Worm (Caenorhabditis elegans) whole organism, L1 larva: Measurements from ENCODE around the gene C06B8.7.

Experiments
- C16A3.4 ChIP-seq: fragments of 150-350 bp; optimal IDR thresholded peaks from 2 replicates; lab custom pipeline; 2014; ENCODE audit warnings: missing biosample characterization, missing genetic modification characterization
- C34B4.2 ChIP-seq: sonication (generic microtip); optimal IDR thresholded peaks from 2 replicates; lab custom pipeline; 2017; ENCODE audit warnings: mild to moderate bottlenecking, missing genetic modification characterization, missing compliant biosample characterization
- Y116A8C.19 ChIP-seq: sonication (generic microtip); optimal IDR thresholded peaks from 2 replicates; lab custom pipeline; 2016; ENCODE audit warnings: missing compliant biosample characterization, missing genetic modification characterization, borderline replicate concordance
- aha-1 ChIP-seq: fragments of 150-350 bp; optimal IDR thresholded peaks from 2 replicates; lab custom pipeline; 2014; ENCODE audit warnings: missing biosample characterization, missing genetic modification characterization
- alr-1 ChIP-seq: fragments of 200-800 bp; sonication (Bioruptor generic); optimal IDR thresholded peaks from 2 replicates; lab custom pipeline; 2018; ENCODE audit warnings: borderline replicate concordance, mild to moderate bottlenecking, missing genetic modification characterization, missing compliant biosample characterization
- aly-2 ChIP-seq: fragments of 150-350 bp; optimal IDR thresholded peaks from 2 replicates; lab custom pipeline; 2014; ENCODE audit warnings: missing biosample characterization, missing genetic modification characterization
- ama-1 ChIP-seq: fragments of 150-350 bp; optimal IDR thresholded peaks from 2 replicates; lab custom pipeline; 2014
- blmp-1 ChIP-seq: fragments of 150-350 bp; optimal IDR thresholded peaks from 2 replicates; lab custom pipeline; 2014; ENCODE audit warnings: missing biosample characterization, missing genetic modification characterization
- ceh-8 ChIP-seq: fragments of 200-800 bp; sonication (Bioruptor generic); optimal IDR thresholded peaks from 2 replicates; lab custom pipeline; 2018; ENCODE audit warnings: mild to moderate bottlenecking, missing genetic modification characterization, moderate library complexity, missing compliant biosample characterization
- ceh-82 ChIP-seq, 3 experiments: fragments of 150-350 bp in 1 of 3; sonication (generic microtip) in 2 of 3; optimal IDR thresholded peaks; 2 replicates each; lab custom pipeline; 2014 to 2017; ENCODE audit warnings: missing biosample characterization in 3 of 3, missing genetic modification characterization in 3 of 3
- ceh-88 ChIP-seq: fragments of 200-800 bp; sonication (Bioruptor generic); IDR thresholded peaks from 2 replicates; pipeline ENCODE4 v1.3.6; 2022; ENCODE audit warnings: missing genetic modification characterization, missing compliant biosample characterization
- ces-1 ChIP-seq: fragments of 150-350 bp; optimal IDR thresholded peaks from 2 replicates; lab custom pipeline; 2014; ENCODE audit warnings: missing biosample characterization, missing genetic modification reagents, missing genetic modification characterization
- dsc-1 ChIP-seq: sonication (generic microtip); optimal IDR thresholded peaks from 2 replicates; lab custom pipeline; 2016; ENCODE audit warnings: mild to moderate bottlenecking, missing genetic modification characterization, missing compliant biosample characterization
- efl-3 ChIP-seq: fragments of 200-800 bp; sonication (Bioruptor generic); optimal IDR thresholded peaks from 2 replicates; lab custom pipeline; 2018; ENCODE audit warnings: mild to moderate bottlenecking, missing genetic modification characterization, missing compliant biosample characterization
- egl-13 ChIP-seq: sonication (generic microtip); optimal IDR thresholded peaks from 2 replicates; lab custom pipeline; 2016; ENCODE audit warnings: missing genotype, missing genetic modification reagents, missing genetic modification characterization, missing compliant biosample characterization
- egl-27 ChIP-seq, 2 experiments: fragments of 150-350 bp in 1 of 2; sonication (generic microtip); optimal IDR thresholded peaks; 3 replicates each; lab custom pipeline; 2017 to 2018; ENCODE audit warnings: missing biosample characterization in 2 of 2, missing genetic modification characterization in 2 of 2, missing genetic modification reagents in 2 of 2
- ets-5 ChIP-seq: fragments of 200-800 bp; sonication (Bioruptor generic); IDR thresholded peaks from 2 replicates; pipeline ENCODE4 v1.3.6; 2022; ENCODE audit warnings: missing genetic modification characterization, missing compliant biosample characterization
- grh-1 ChIP-seq: fragments of 200-800 bp; sonication (Bioruptor generic); IDR thresholded peaks from 2 replicates; pipeline ENCODE4 v1.3.6; 2022; ENCODE audit warnings: missing genetic modification reagents, missing genetic modification characterization, missing compliant biosample characterization
- hlh-4 ChIP-seq: sonication (generic microtip); optimal IDR thresholded peaks from 2 replicates; lab custom pipeline; 2016; ENCODE audit warnings: mild to moderate bottlenecking, missing genetic modification characterization, missing compliant biosample characterization
- isw-1 ChIP-seq: fragments of 200-800 bp; sonication (Bioruptor generic); IDR thresholded peaks from 2 replicates; pipeline ENCODE4 v1.3.6; 2022; ENCODE audit warnings: missing genetic modification characterization, missing compliant biosample characterization
- jun-1 ChIP-seq: fragments of 150-350 bp; optimal IDR thresholded peaks from 2 replicates; lab custom pipeline; 2014; ENCODE audit warnings: missing biosample characterization, missing genetic modification reagents, missing genetic modification characterization
- lin-14 ChIP-seq: fragments of 200-800 bp; sonication (Bioruptor generic); optimal IDR thresholded peaks from 2 replicates; lab custom pipeline; 2018; ENCODE audit warnings: mild to moderate bottlenecking, missing genetic modification characterization, moderate library complexity, missing compliant biosample characterization
- lin-15B ChIP-seq: fragments of 150-350 bp; sonication (generic microtip); optimal IDR thresholded peaks from 3 replicates; lab custom pipeline; 2014; ENCODE audit warnings: missing biosample characterization, missing genetic modification characterization
- lin-35 ChIP-seq, 2 experiments: fragments of 150-350 bp; optimal IDR thresholded peaks; 2 replicates each; lab custom pipeline; 2014; ENCODE audit warnings: missing biosample characterization in 2 of 2, missing genetic modification characterization in 2 of 2, missing genetic modification reagents in 2 of 2
- lin-39 ChIP-seq: fragments of 150-350 bp; optimal IDR thresholded peaks from 2 replicates; lab custom pipeline; 2014; ENCODE audit warnings: missing biosample characterization, missing genetic modification reagents, missing genetic modification characterization
- lir-3 ChIP-seq: sonication (generic microtip); optimal IDR thresholded peaks from 2 replicates; lab custom pipeline; 2016; ENCODE audit warnings: mild to moderate bottlenecking, missing genetic modification characterization, moderate library complexity, missing compliant biosample characterization; ENCODE audit not compliant: poor library complexity
- lsy-2 ChIP-seq, 2 experiments: fragments of 150-350 bp; optimal IDR thresholded peaks; 2 replicates each; lab custom pipeline; 2014; ENCODE audit warnings: missing biosample characterization in 2 of 2, missing genetic modification characterization in 2 of 2
- mab-9 ChIP-seq: fragments of 200-800 bp; sonication (Bioruptor generic); IDR thresholded peaks from 2 replicates; pipeline ENCODE4 v1.3.6; 2022; ENCODE audit warnings: missing genetic modification reagents, missing genetic modification characterization, missing compliant biosample characterization
- mef-2 ChIP-seq: fragments of 150-350 bp; optimal IDR thresholded peaks from 2 replicates; lab custom pipeline; 2014; ENCODE audit warnings: missing biosample characterization, missing genetic modification characterization
- nhr-11 ChIP-seq: fragments of 150-350 bp; optimal IDR thresholded peaks from 2 replicates; lab custom pipeline; 2014; ENCODE audit warnings: missing biosample characterization, missing genetic modification characterization
- nhr-12 ChIP-seq: sonication (generic microtip); optimal IDR thresholded peaks from 2 replicates; lab custom pipeline; 2017; ENCODE audit warnings: missing biosample characterization, missing genetic modification characterization
- nhr-19 ChIP-seq: fragments of 200-800 bp; sonication (Bioruptor generic); conservative IDR thresholded peaks from 2 replicates; pipeline ENCODE4 v1.3.6; 2022; ENCODE audit warnings: missing genetic modification characterization, missing compliant biosample characterization
- nhr-20 ChIP-seq: sonication (generic microtip); optimal IDR thresholded peaks from 2 replicates; lab custom pipeline; 2016; ENCODE audit warnings: mild to moderate bottlenecking, missing genetic modification characterization, missing compliant biosample characterization
- nhr-237 ChIP-seq: fragments of 150-350 bp; optimal IDR thresholded peaks from 2 replicates; lab custom pipeline; 2014; ENCODE audit warnings: missing biosample characterization, missing genetic modification characterization
- nhr-28 ChIP-seq: fragments of 150-350 bp; optimal IDR thresholded peaks from 2 replicates; lab custom pipeline; 2014; ENCODE audit warnings: missing biosample characterization, missing genetic modification characterization
- nhr-71 ChIP-seq: sonication (generic microtip); optimal IDR thresholded peaks from 2 replicates; lab custom pipeline; 2016; ENCODE audit warnings: mild to moderate bottlenecking, missing genetic modification characterization, moderate library complexity, missing compliant biosample characterization
- nhr-77 ChIP-seq: fragments of 150-350 bp; optimal IDR thresholded peaks from 2 replicates; lab custom pipeline; 2014; ENCODE audit warnings: missing biosample characterization, missing genetic modification characterization
- nhr-84 ChIP-seq: sonication (generic microtip); optimal IDR thresholded peaks from 2 replicates; lab custom pipeline; 2017; ENCODE audit warnings: missing biosample characterization, missing genetic modification characterization
- nhr-85 ChIP-seq: sonication (generic microtip); peaks from one replicate; lab custom pipeline; 2016; ENCODE audit warnings: missing genetic modification characterization, inconsistent platforms, missing compliant biosample characterization
- nhr-90 ChIP-seq: sonication (generic microtip); optimal IDR thresholded peaks from 2 replicates; lab custom pipeline; 2016; ENCODE audit warnings: mild to moderate bottlenecking, missing genetic modification characterization, missing compliant biosample characterization; ENCODE audit not compliant: poor library complexity
- pag-3 ChIP-seq: sonication (generic microtip); optimal IDR thresholded peaks from 2 replicates; lab custom pipeline; 2017; ENCODE audit warnings: missing genetic modification characterization, mild to moderate bottlenecking, missing compliant biosample characterization, antibody characterized with exemption, borderline replicate concordance; ENCODE audit not compliant: insufficient read depth
- pqm-1 ChIP-seq: sonication (generic microtip); optimal IDR thresholded peaks from 3 replicates; lab custom pipeline; 2017; ENCODE audit warnings: missing biosample characterization, missing genetic modification characterization
- snpc-4 ChIP-seq: fragments of 150-350 bp; optimal IDR thresholded peaks from 2 replicates; lab custom pipeline; 2014; ENCODE audit warnings: missing biosample characterization, missing genetic modification characterization
- sox-4 ChIP-seq: sonication (generic microtip); optimal IDR thresholded peaks from 2 replicates; lab custom pipeline; 2016; ENCODE audit warnings: missing genetic modification characterization, missing compliant biosample characterization
- sup-37 ChIP-seq: fragments of 200-800 bp; sonication (Bioruptor generic); optimal IDR thresholded peaks from 2 replicates; lab custom pipeline; 2018; ENCODE audit warnings: mild to moderate bottlenecking, missing genetic modification characterization, missing compliant biosample characterization
- tbx-2 ChIP-seq: sonication (generic microtip); optimal IDR thresholded peaks from 2 replicates; lab custom pipeline; 2016; ENCODE audit warnings: missing genetic modification characterization, missing compliant biosample characterization
- tlp-1 ChIP-seq: fragments of 150-350 bp; optimal IDR thresholded peaks from 2 replicates; lab custom pipeline; 2014; ENCODE audit warnings: missing biosample characterization, missing genetic modification characterization
- unc-130 ChIP-seq: fragments of 150-350 bp; optimal IDR thresholded peaks from 2 replicates; lab custom pipeline; 2017; ENCODE audit warnings: missing biosample characterization, missing genetic modification characterization, inconsistent platforms
- unc-30 ChIP-seq: sonication (generic microtip); optimal IDR thresholded peaks from 2 replicates; lab custom pipeline; 2017; ENCODE audit warnings: missing biosample characterization, missing genetic modification characterization
- unc-62 ChIP-seq: fragments of 150-350 bp; optimal IDR thresholded peaks from 2 replicates; lab custom pipeline; 2014; ENCODE audit warnings: missing biosample characterization, missing genetic modification reagents, missing genetic modification characterization
- unc-86 ChIP-seq: sonication (generic microtip); optimal IDR thresholded peaks from 2 replicates; lab custom pipeline; 2016; ENCODE audit warnings: missing genetic modification characterization, missing compliant biosample characterization
- zag-1 ChIP-seq: fragments of 150-350 bp; optimal IDR thresholded peaks from 2 replicates; lab custom pipeline; 2014; ENCODE audit warnings: missing biosample characterization, missing genetic modification characterization
- ztf-4 ChIP-seq: fragments of 150-350 bp; optimal IDR thresholded peaks from 2 replicates; lab custom pipeline; 2014; ENCODE audit warnings: missing biosample characterization, missing genetic modification characterization

The C06B8.7 gene

DNA sequence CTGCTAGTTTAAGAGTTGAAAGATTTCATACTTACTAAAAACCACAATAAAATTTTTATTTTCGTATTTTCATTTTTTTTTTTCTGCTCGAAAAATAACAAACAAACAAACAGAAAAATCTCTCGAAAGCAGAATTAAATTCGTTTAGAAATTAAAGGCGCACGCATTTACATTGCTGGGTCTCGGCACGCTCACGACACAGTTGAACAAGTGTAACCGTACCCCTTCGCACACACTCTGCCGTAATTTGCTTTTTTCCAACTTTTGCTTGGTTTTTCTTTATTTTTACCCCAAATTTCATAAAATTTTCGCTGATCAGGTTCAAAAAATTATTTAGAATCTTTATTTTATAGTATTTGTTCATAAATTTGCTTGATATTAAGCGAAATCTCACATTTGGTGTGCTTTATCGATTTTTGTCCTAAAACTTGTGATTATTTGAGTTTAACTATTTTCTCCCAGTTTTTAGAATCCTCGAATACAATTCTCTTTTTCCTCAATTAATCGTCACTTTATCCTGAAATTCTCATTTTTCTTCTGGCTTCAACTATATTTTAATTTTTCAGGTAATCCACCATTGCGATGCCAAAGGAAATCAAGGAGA lies 13.2 kb downstream of the C06B8.7 start, which contains the start of gene rpl-38 (continued):
- no peak for TF ChIP-seq tlp-1 (tag; lab: Kevin White, UChicago)
- peak; percentile 90 for TF ChIP-seq unc-130 (tag; lab: Kevin White, UChicago)
- no peak for TF ChIP-seq lir-3 (tag; lab: Kevin White, UChicago)
- TF ChIP-seq snpc-4 (tag; lab: Kevin White, UChicago): peak; percentile 69
- no peak for TF ChIP-seq pqm-1 (tag; lab: Kevin White, UChicago)
- TF ChIP-seq mef-2: no peak
- TF ChIP-seq C16A3.4: peak; percentile 94
- TF ChIP-seq nhr-85 (tag; lab: Kevin White, UChicago): peak; percentile 91
- TF ChIP-seq alr-1: no peak
- no peak for TF ChIP-seq ama-1
- TF ChIP-seq pag-3 (tag; lab: Kevin White, UChicago): no peak
- peak; percentile 22 for TF ChIP-seq aha-1 (tag; lab: Kevin White, UChicago)
- peak; percentile 40 for TF ChIP-seq egl-13
- peak; percentile 66 for TF ChIP-seq aly-2
- no peak for TF ChIP-seq ceh-8 (GFP tag; lab: Kevin White, UChicago)
- no peak for TF ChIP-seq unc-62 (GFP tag; lab: Kevin White, UChicago)
- TF ChIP-seq ztf-4 (tag; lab: Kevin White, UChicago): peak; percentile 50
- no peak for TF ChIP-seq nhr-28 (tag; lab: Kevin White, UChicago)
- peak; percentile 80 for TF ChIP-seq lin-14 (GFP tag; lab: Kevin White, UChicago)
- peak; percentile 99 for TF ChIP-seq lsy-2 (tag; optimal IDR thresholded peaks at IDR 0.05; lab: Kevin White, UChicago)
- peak; percentile 82 to 92 (median 82) for TF ChIP-seq ceh-82 (tag; optimal IDR thresholded peaks at IDR 0.05; lab: Kevin White, UChicago)
- TF ChIP-seq nhr-237 (tag; lab: Kevin White, UChicago): peak; percentile 7
- peak; percentile 90 for TF ChIP-seq nhr-71
- TF ChIP-seq Y116A8C.19: no peak
- no peak for TF ChIP-seq lin-15B (tag; lab: Kevin White, UChicago)
- peak; percentile 29 for TF ChIP-seq sup-37 (GFP tag; lab: Kevin White, UChicago)
- no peak for TF ChIP-seq mab-9 (GFP tag; lab: Robert Waterston, UW)
- TF ChIP-seq egl-27 (tag; optimal IDR thresholded peaks at IDR 0.05; lab: Kevin White, UChicago): no peak
- TF ChIP-seq nhr-20 (tag; lab: Kevin White, UChicago): peak; percentile 86
- TF ChIP-seq lin-35 (GFP tag; optimal IDR thresholded peaks at IDR 0.05; lab: Kevin White, UChicago): peak; percentile 83 to 89
- TF ChIP-seq zag-1 (tag; lab: Kevin White, UChicago): no peak
- peak; percentile 42 for TF ChIP-seq nhr-11 (tag; lab: Kevin White, UChicago)
- TF ChIP-seq unc-30: no peak
- peak; percentile 80 for TF ChIP-seq nhr-90 (tag; lab: Kevin White, UChicago)
- TF ChIP-seq efl-3: no peak
- TF ChIP-seq ets-5 (GFP tag; lab: Robert Waterston, UW): no peak
- peak; percentile 79 for TF ChIP-seq tbx-2 (tag; lab: Kevin White, UChicago)
- peak; percentile 79 for TF ChIP-seq lin-39 (tag; lab: Kevin White, UChicago)
- TF ChIP-seq ces-1 (GFP tag; lab: Kevin White, UChicago): peak; percentile 17
- TF ChIP-seq nhr-84 (tag; lab: Kevin White, UChicago): no peak
- peak; percentile 86 for TF ChIP-seq nhr-19 (GFP tag; lab: Robert Waterston, UW)
- no peak for TF ChIP-seq sox-4
- TF ChIP-seq nhr-77 (tag; lab: Kevin White, UChicago): peak; percentile 62
- TF ChIP-seq ceh-88 (GFP tag; lab: Robert Waterston, UW): no peak
- peak; percentile 76 for TF ChIP-seq dsc-1 (tag; lab: Kevin White, UChicago)
- TF ChIP-seq isw-1 (GFP tag; lab: Robert Waterston, UW): peak; percentile 86
- no peak for TF ChIP-seq hlh-4 (tag; lab: Kevin White, UChicago)
- TF ChIP-seq blmp-1 (tag; lab: Kevin White, UChicago): no peak
- TF ChIP-seq grh-1: peak; percentile 64
- peak; percentile 76 for TF ChIP-seq jun-1
- TF ChIP-seq C34B4.2 (tag; lab: Kevin White, UChicago): no peak
- no peak for TF ChIP-seq nhr-12 (tag; lab: Kevin White, UChicago)
- TF ChIP-seq unc-86 (tag; lab: Kevin White, UChicago): peak; percentile 78
